Fruit fly (Drosophila melanogaster) whole organism: ENCODE results near the gene Tcs5.

Experiments
- CG8478 ChIP-seq: fragments of >200 bp; optimal IDR thresholded peaks from 2 replicates; lab custom pipeline; 2018; ENCODE audit warnings: inconsistent platforms
- EcR ChIP-seq, 2 experiments: fragments of >200 bp; optimal IDR thresholded peaks; 2 replicates each; lab custom pipeline; 2017; ENCODE audit warnings: missing biosample characterization in 2 of 2, missing genetic modification characterization in 2 of 2, missing genetic modification reagents in 2 of 2
- pan ChIP-seq: fragments of >200 bp; optimal IDR thresholded peaks from 2 replicates; lab custom pipeline; 2017
- psq ChIP-seq: fragments of >200 bp; optimal IDR thresholded peaks from 2 replicates; lab custom pipeline; 2017
- usp ChIP-seq: fragments of >200 bp; optimal IDR thresholded peaks from 2 replicates; lab custom pipeline; 2017; ENCODE audit warnings: missing biosample characterization, missing genetic modification characterization, mixed read lengths

DNA sequence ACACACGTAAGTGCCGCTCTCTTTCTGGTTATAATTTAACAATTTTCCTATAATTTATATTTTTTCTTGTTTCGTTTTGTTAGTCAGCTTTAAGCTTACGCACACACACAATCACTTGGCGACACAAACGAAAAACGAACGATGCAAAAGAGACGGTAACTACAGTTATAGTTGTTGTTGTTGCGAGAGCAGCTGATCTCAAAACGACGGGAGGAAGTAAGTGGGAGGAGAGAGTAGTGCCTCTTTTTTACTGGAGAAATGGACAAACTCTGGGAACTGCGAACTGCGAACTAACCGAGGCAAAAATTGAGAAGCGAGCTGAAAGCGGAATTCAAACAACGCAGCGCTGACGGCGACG lies 45.3 kb upstream of the Tcs5 start:
- TF ChIP-seq pan (lab: Kevin White, UChicago) (no peak), CG8478 (no peak), usp (GFP tag; lab: Kevin White, UChicago) (no peak), psq (lab: Kevin White, UChicago) (no peak), EcR (GFP tag; optimal IDR thresholded peaks at IDR 0.05; lab: Kevin White, UChicago) (no peak)
